Worm (Caenorhabditis elegans) whole organism, L4 larva: ENCODE measurements around the gene sec-61.B.
A peak's percentile ranks its signal among the peaks of the same experiment; 100 is the strongest.

Experiments used
- R02D3.7 ChIP-seq: fragments of 150-350 bp; sonication (generic microtip); optimal IDR thresholded peaks from 3 replicates; lab custom pipeline; 2014; ENCODE audit warnings: missing biosample characterization, missing genetic modification characterization
- Y75B8A.6 ChIP-seq: fragments of 200-800 bp; sonication (Bioruptor generic); IDR thresholded peaks from 2 replicates; pipeline ENCODE4 v1.3.6; 2022; ENCODE audit warnings: missing genetic modification reagents, missing genetic modification characterization, missing compliant biosample characterization
- ZK546.5 ChIP-seq, 2 experiments: sonication (generic microtip); optimal IDR thresholded peaks; 2 replicates each; lab custom pipeline; 2017; ENCODE audit warnings: missing biosample characterization in 2 of 2, missing genetic modification characterization in 2 of 2
- aha-1 ChIP-seq: fragments of 150-350 bp; peaks from one replicate; lab custom pipeline; 2014; ENCODE audit warnings: missing biosample characterization, missing genetic modification characterization
- aly-2 ChIP-seq: sonication (generic microtip); optimal IDR thresholded peaks from 2 replicates; lab custom pipeline; 2018; ENCODE audit warnings: missing biosample characterization, missing genetic modification characterization
- ceh-28 ChIP-seq: fragments of 150-350 bp; optimal IDR thresholded peaks from 2 replicates; lab custom pipeline; 2014; ENCODE audit warnings: missing biosample characterization, missing genetic modification reagents, missing genetic modification characterization
- ceh-62 ChIP-seq: sonication (generic microtip); optimal IDR thresholded peaks from 2 replicates; lab custom pipeline; 2017; ENCODE audit warnings: missing biosample characterization, missing genetic modification characterization
- cey-2 ChIP-seq: sonication (generic microtip); optimal IDR thresholded peaks from 3 replicates; lab custom pipeline; 2017; ENCODE audit warnings: missing genetic modification characterization, mild to moderate bottlenecking, missing compliant biosample characterization, antibody characterized with exemption, borderline replicate concordance; ENCODE audit not compliant: insufficient read depth
- daf-16 ChIP-seq, 3 experiments: sonication (generic microtip); optimal IDR thresholded peaks; 2 replicates each; lab custom pipeline; 2016 to 2017; ENCODE audit warnings: missing genetic modification characterization in 3 of 3, missing genetic modification reagents in 3 of 3, mild to moderate bottlenecking in 2 of 3, missing compliant biosample characterization in 2 of 3, missing biosample characterization in 1 of 3, moderate library complexity in 1 of 3
- dmd-8 ChIP-seq: fragments of 200-800 bp; sonication (Bioruptor generic); IDR thresholded peaks from 2 replicates; pipeline ENCODE4 v1.3.6; 2022; ENCODE audit warnings: missing genetic modification characterization, missing compliant biosample characterization
- dpl-1 ChIP-seq: fragments of 150-350 bp; optimal IDR thresholded peaks from 2 replicates; lab custom pipeline; 2014; ENCODE audit warnings: missing biosample characterization, missing genetic modification reagents, missing genetic modification characterization
- hlh-11 ChIP-seq: fragments of 200-800 bp; sonication (Bioruptor generic); optimal IDR thresholded peaks from 2 replicates; lab custom pipeline; 2018; ENCODE audit warnings: mild to moderate bottlenecking, missing genetic modification characterization, missing compliant biosample characterization
- hlh-30 ChIP-seq: sonication (generic microtip); optimal IDR thresholded peaks from 2 replicates; lab custom pipeline; 2017; ENCODE audit warnings: antibody characterized with exemption, mild to moderate bottlenecking, missing genetic modification characterization, missing compliant biosample characterization; ENCODE audit not compliant: insufficient read depth
- hmg-1.1 ChIP-seq: fragments of 200-800 bp; sonication (Bioruptor generic); IDR thresholded peaks from 2 replicates; pipeline ENCODE4 v1.3.6; 2022; ENCODE audit warnings: missing genetic modification reagents, missing genetic modification characterization, missing compliant biosample characterization
- lim-7 ChIP-seq: fragments of 200-800 bp; sonication (Bioruptor generic); IDR thresholded peaks from 2 replicates; pipeline ENCODE4 v1.3.6; 2022; ENCODE audit warnings: missing genetic modification characterization, missing compliant biosample characterization
- lin-1 ChIP-seq: fragments of 200-800 bp; sonication (Bioruptor generic); IDR thresholded peaks from 2 replicates; pipeline ENCODE4 v1.3.6; 2022; ENCODE audit warnings: missing genetic modification reagents, missing genetic modification characterization, missing compliant biosample characterization
- lin-13 ChIP-seq: fragments of 150-350 bp; optimal IDR thresholded peaks from 2 replicates; lab custom pipeline; 2014; ENCODE audit warnings: missing biosample characterization, missing genetic modification reagents, missing genetic modification characterization
- lin-29 ChIP-seq: fragments of 200-800 bp; sonication (Bioruptor generic); IDR thresholded peaks from 2 replicates; pipeline ENCODE4 v1.3.6; 2022; ENCODE audit warnings: missing genetic modification reagents, missing genetic modification characterization, missing compliant biosample characterization
- lin-38 ChIP-seq: fragments of 200-800 bp; sonication (Bioruptor generic); IDR thresholded peaks from 2 replicates; pipeline ENCODE4 v1.3.6; 2022; ENCODE audit warnings: missing genetic modification reagents, missing genetic modification characterization, missing compliant biosample characterization
- lin-39 ChIP-seq: fragments of 150-350 bp; optimal IDR thresholded peaks from 2 replicates; lab custom pipeline; 2014; ENCODE audit warnings: missing biosample characterization, missing genetic modification reagents, missing genetic modification characterization
- madf-9 ChIP-seq: fragments of 200-800 bp; sonication (Bioruptor generic); conservative IDR thresholded peaks from 2 replicates; pipeline ENCODE4 v1.3.6; 2022; ENCODE audit warnings: missing genetic modification reagents, missing genetic modification characterization, missing compliant biosample characterization
- mes-2 ChIP-seq: sonication (generic microtip); optimal IDR thresholded peaks from 2 replicates; lab custom pipeline; 2016; ENCODE audit warnings: missing genotype, mild to moderate bottlenecking, missing genetic modification characterization, missing compliant biosample characterization; ENCODE audit not compliant: poor library complexity, severe bottlenecking
- nhr-11 ChIP-seq: fragments of 150-350 bp; optimal IDR thresholded peaks from 2 replicates; lab custom pipeline; 2014; ENCODE audit warnings: missing biosample characterization, missing genetic modification characterization
- nhr-237 ChIP-seq: sonication (generic microtip); optimal IDR thresholded peaks from 2 replicates; lab custom pipeline; 2017; ENCODE audit warnings: missing biosample characterization, missing genetic modification characterization
- nhr-25 ChIP-seq: sonication (generic microtip); optimal IDR thresholded peaks from 2 replicates; lab custom pipeline; 2017; ENCODE audit warnings: missing genetic modification characterization, mild to moderate bottlenecking, missing compliant biosample characterization, antibody characterized with exemption, moderate library complexity, borderline replicate concordance; ENCODE audit not compliant: insufficient read depth
- nhr-28 ChIP-seq: fragments of 150-350 bp; optimal IDR thresholded peaks from 2 replicates; lab custom pipeline; 2014; ENCODE audit warnings: missing biosample characterization, missing genetic modification characterization
- nhr-42 ChIP-seq: fragments of 200-800 bp; sonication (Bioruptor generic); IDR thresholded peaks from 2 replicates; pipeline ENCODE4 v1.3.6; 2022; ENCODE audit warnings: missing genetic modification characterization, missing compliant biosample characterization
- pha-4 ChIP-seq, 2 experiments: fragments of 150-350 bp in 1 of 2; fragments of 200-800 bp in 1 of 2; sonication (Bioruptor generic) in 1 of 2; IDR thresholded peaks in 1 of 2; optimal IDR thresholded peaks in 1 of 2; 2 replicates each; pipeline versions ENCODE4 v1.3.6 to Lab custom; 2014 to 2022; ENCODE audit warnings: missing genetic modification characterization in 2 of 2, missing genetic modification reagents in 2 of 2, missing biosample characterization in 1 of 2, missing compliant biosample characterization in 1 of 2
- rbr-2 ChIP-seq: sonication (generic microtip); optimal IDR thresholded peaks from 2 replicates; lab custom pipeline; 2016; ENCODE audit warnings: missing genotype, missing genetic modification characterization, missing compliant biosample characterization
- saeg-2 ChIP-seq: fragments of 200-800 bp; sonication (Bioruptor generic); IDR thresholded peaks from 2 replicates; pipeline ENCODE4 v1.3.6; 2022; ENCODE audit warnings: missing genetic modification reagents, missing genetic modification characterization, missing compliant biosample characterization
- set-16 ChIP-seq: fragments of 200-800 bp; sonication (Bioruptor generic); IDR thresholded peaks from 2 replicates; pipeline ENCODE4 v1.3.6; 2022; ENCODE audit warnings: missing genetic modification reagents, missing genetic modification characterization, missing compliant biosample characterization
- snpc-4 ChIP-seq: fragments of 150-350 bp; optimal IDR thresholded peaks from 2 replicates; lab custom pipeline; 2014; ENCODE audit warnings: missing biosample characterization, missing genetic modification characterization
- unc-62 ChIP-seq, 3 experiments: fragments of 150-350 bp in 1 of 3; sonication (generic microtip); optimal IDR thresholded peaks in 2 of 3; peaks in 1 of 3; 1 replicate in 1 of 3; 2 replicates in 2 of 3; lab custom pipeline; 2014 to 2017; ENCODE audit warnings: missing biosample characterization in 3 of 3, missing genetic modification characterization in 3 of 3, missing genetic modification reagents in 3 of 3, missing genotype in 1 of 3
- ztf-11 ChIP-seq: fragments of 150-350 bp; optimal IDR thresholded peaks from 2 replicates; lab custom pipeline; 2014; ENCODE audit warnings: missing biosample characterization, missing genetic modification characterization

sec-61.B gene

ce11 chrIV:2400651-2401050 lies 12.2 kb upstream of the sec-61.B start:
- peak; percentile 71 for TF ChIP-seq ceh-28
- no peak for TF ChIP-seq snpc-4
- no peak for TF ChIP-seq lin-38 (GFP tag; lab: Robert Waterston, UW)
- TF ChIP-seq mes-2: no peak
- no peak for TF ChIP-seq aly-2 (tag; lab: Kevin White, UChicago)
- no peak for TF ChIP-seq R02D3.7 (tag; lab: Kevin White, UChicago)

- no peak for TF ChIP-seq Y75B8A.6
- TF ChIP-seq ceh-28: peak; percentile 43
These were observed 10.9 kb upstream of the sec-61.B start, which contains the start of gene Y38F2AR.10 for ce11 chrIV:2399420-2399819. TSS of gene Y38F2AR.10 (minus strand) at chrIV:2399520.

- no peak for TF ChIP-seq hmg-1.1 (GFP tag; lab: Robert Waterston, UW)
- TF ChIP-seq set-16 (GFP tag; lab: Robert Waterston, UW): peak; percentile 90
- TF ChIP-seq lin-38 (GFP tag; lab: Robert Waterston, UW): 0 out of 2 replicates have a peak, but pooled peaks have one; percentile 15
- 0 out of 2 replicates have a peak, but pooled peaks have one; percentile 53 for TF ChIP-seq dmd-8 (GFP tag; lab: Robert Waterston, UW)
- TF ChIP-seq lim-7 (GFP tag; lab: Robert Waterston, UW): 0 out of 2 replicates have a peak, but pooled peaks have one; percentile 3
- no peak for TF ChIP-seq nhr-25 (tag; lab: Kevin White, UChicago)
- TF ChIP-seq saeg-2 (GFP tag; lab: Robert Waterston, UW): 0 out of 2 replicates have a peak, but pooled peaks have one; percentile 28
- TF ChIP-seq lin-1 (GFP tag; lab: Robert Waterston, UW): no peak
- TF ChIP-seq hlh-11 (tag; lab: Kevin White, UChicago): no peak
- TF ChIP-seq rbr-2 (tag; lab: Kevin White, UChicago): no peak
- TF ChIP-seq lin-29: no peak
These were observed 9.8 kb upstream of the sec-61.B start for ce11 chrIV:2398317-2398716.

ce11 chrIV:2397145-2397544 lies 8.7 kb upstream of the sec-61.B start:
- TF ChIP-seq set-16 (GFP tag; lab: Robert Waterston, UW) (peak; percentile 69), lin-38 (GFP tag; lab: Robert Waterston, UW) (peak; percentile 39; the same call in 1 of the 2 replicates)
- TF ChIP-seq, all 104 proteins: peak for 2; not testable (repeated sequence) for 102

- TF ChIP-seq ceh-28 (peak; percentile 99), pha-4 (GFP tag; IDR thresholded peaks at IDR 0.05; lab: Robert Waterston, UW) (no peak), pha-4 (tag; optimal IDR thresholded peaks at IDR 0.05; lab: Kevin White, UChicago) (no peak)
These were observed 7.5 kb upstream of the sec-61.B start for ce11 chrIV:2395997-2396396.

DNA sequence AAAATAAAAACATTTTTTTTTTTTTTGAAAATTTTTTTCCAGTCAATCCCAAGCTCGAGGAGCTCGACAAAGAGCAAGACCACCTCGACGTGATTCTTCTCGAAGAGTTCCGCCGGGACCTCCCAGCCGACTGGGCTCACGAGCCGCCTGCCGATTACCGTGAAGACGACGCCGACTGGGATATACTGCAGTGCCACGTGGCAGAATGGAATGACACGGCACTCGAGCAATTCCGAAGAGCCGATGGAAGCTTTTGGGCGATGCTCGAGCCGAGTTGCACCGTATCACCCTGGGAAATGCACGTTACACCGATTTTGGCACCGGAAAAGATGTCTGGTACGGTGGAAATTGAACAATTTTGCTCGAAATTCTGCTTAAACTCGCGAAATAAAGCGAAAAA lies 4.5 kb upstream of the sec-61.B start:
- TF ChIP-seq set-16 (GFP tag; lab: Robert Waterston, UW) (peak; percentile 73), nhr-237 (tag; lab: Kevin White, UChicago) (no peak), ztf-11 (tag; lab: Kevin White, UChicago) (no peak), hlh-11 (tag; lab: Kevin White, UChicago) (no peak)

- no peak for TF ChIP-seq lin-13 (GFP tag; lab: Kevin White, UChicago)
- TF ChIP-seq ceh-28: peak; percentile 84
- no peak for TF ChIP-seq nhr-11 (tag; lab: Kevin White, UChicago)
These were observed 3.3 kb upstream of the sec-61.B start for ce11 chrIV:2391809-2392208.

ce11 chrIV:2390804-2391203 lies 2.3 kb upstream of the sec-61.B start, which contains the start of gene eri-5:
TSS of gene eri-5 (plus strand) at chrIV:2390821.
- TF ChIP-seq ztf-11 (tag; lab: Kevin White, UChicago): no peak
- no peak for TF ChIP-seq dpl-1 (GFP tag; lab: Kevin White, UChicago)
- TF ChIP-seq ceh-28: peak; percentile 32
- no peak for TF ChIP-seq cey-2
- no peak for TF ChIP-seq nhr-42 (GFP tag; lab: Robert Waterston, UW)
- TF ChIP-seq lin-13 (GFP tag; lab: Kevin White, UChicago): no peak
- TF ChIP-seq daf-16 (GFP tag; optimal IDR thresholded peaks at IDR 0.05; lab: Kevin White, UChicago): no peak
- TF ChIP-seq daf-16 (tag; optimal IDR thresholded peaks at IDR 0.05; lab: Kevin White, UChicago): no peak
- TF ChIP-seq madf-9 (GFP tag; lab: Robert Waterston, UW): no peak
- TF ChIP-seq aha-1 (tag; lab: Kevin White, UChicago): peak; percentile 86
- TF ChIP-seq lin-39 (tag; lab: Kevin White, UChicago): no peak
- TF ChIP-seq ZK546.5 (tag; optimal IDR thresholded peaks at IDR 0.05; lab: Kevin White, UChicago): no peak
- 0 out of 2 replicates have a peak, but pooled peaks have one; percentile 4 for TF ChIP-seq lin-29
- no peak for TF ChIP-seq hlh-30
- no peak for TF ChIP-seq nhr-28 (tag; lab: Kevin White, UChicago)
- TF ChIP-seq unc-62 (GFP tag; optimal IDR thresholded peaks at IDR 0.05 in 1 of 2; lab: Kevin White, UChicago): no peak
- TF ChIP-seq unc-62 (tag; optimal IDR thresholded peaks at IDR 0.05; lab: Kevin White, UChicago): no peak
- no peak for TF ChIP-seq ceh-62 (tag; lab: Kevin White, UChicago)
